Worm (Caenorhabditis elegans): Measurements from ENCODE around the gene M04B2.7.

Gene M04B2.7

DNA sequence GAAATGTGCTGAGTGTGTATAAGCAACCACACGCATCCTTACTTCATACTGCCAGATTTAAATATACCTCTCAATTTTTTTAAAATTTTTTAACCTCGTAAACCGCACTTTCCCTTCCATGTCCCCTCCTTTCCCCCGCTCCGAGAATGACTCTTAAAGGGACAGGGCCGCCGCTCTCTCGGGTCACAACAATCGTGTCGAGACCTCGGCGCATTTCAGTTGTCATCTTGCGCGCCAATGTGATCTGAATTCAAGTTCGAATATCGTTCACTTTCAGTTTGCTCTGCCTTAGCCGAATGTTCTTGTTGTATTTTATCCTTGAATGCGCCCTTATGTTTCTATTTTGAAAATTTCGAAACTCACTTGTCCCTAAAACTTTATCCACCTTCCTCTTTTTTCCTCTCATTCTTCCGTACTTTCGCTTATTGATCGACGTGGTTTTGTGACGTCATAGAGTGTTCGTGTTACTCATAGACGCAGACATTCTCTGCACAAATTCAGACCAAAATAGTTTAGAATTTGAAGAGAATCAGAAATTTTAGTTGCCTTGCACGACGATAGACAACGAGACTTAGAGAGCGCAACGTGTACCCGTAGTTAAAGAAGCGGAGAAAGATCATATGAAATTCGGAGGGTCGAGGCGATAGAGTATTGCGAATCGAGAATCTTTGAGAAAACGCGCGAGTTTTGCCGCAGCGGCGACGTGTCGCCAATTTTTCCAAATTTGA lies 26.2 kb downstream of the M04B2.7 start:
- TF ChIP-seq set-16 (GFP tag; IDR thresholded peaks at IDR 0.05), result no peak
- TF ChIP-seq lin-38 (GFP tag; IDR thresholded peaks at IDR 0.05), result peak; percentile 18
- TF ChIP-seq fkh-10 (GFP tag; optimal IDR thresholded peaks at IDR 0.05), result peak; percentile 13
- TF ChIP-seq spr-3 (GFP tag; optimal IDR thresholded peaks at IDR 0.05), result no peak
- TF ChIP-seq nhr-42 (GFP tag; IDR thresholded peaks at IDR 0.05), result peak; percentile 64; the same call in 1 of the 2 replicates
- peak; percentile 39 for TF ChIP-seq dpl-1 (GFP tag; optimal IDR thresholded peaks at IDR 0.05)
- TF ChIP-seq skn-1 (tag; optimal IDR thresholded peaks at IDR 0.05), result no peak
- no peak for TF ChIP-seq cey-2 (tag; optimal IDR thresholded peaks at IDR 0.05; ENCODE audit: borderline replicate concordance, insufficient read depth)
- TF ChIP-seq ceh-28 (tag; optimal IDR thresholded peaks at IDR 0.05), result peak; percentile 49
- TF ChIP-seq nhr-11 (tag; optimal IDR thresholded peaks at IDR 0.05), result peak; percentile 56
- TF ChIP-seq snpc-4 (tag; optimal IDR thresholded peaks at IDR 0.05), result no peak
- no peak for TF ChIP-seq tra-1 (GFP tag; IDR thresholded peaks at IDR 0.05)
- TF ChIP-seq Y105C5A.15 (GFP tag; IDR thresholded peaks at IDR 0.05), result no peak
- no peak for TF ChIP-seq nhr-111 (GFP tag; optimal IDR thresholded peaks at IDR 0.05)
- TF ChIP-seq lin-29 (GFP tag; IDR thresholded peaks at IDR 0.05), result no peak
- no peak for TF ChIP-seq sdz-12 (GFP tag; optimal IDR thresholded peaks at IDR 0.05)
- TF ChIP-seq ama-1 (optimal IDR thresholded peaks at IDR 0.05), result peak; percentile 13
- TF ChIP-seq madf-5 (GFP tag; IDR thresholded peaks at IDR 0.05), result no peak
- TF ChIP-seq T26A8.4 (GFP tag; IDR thresholded peaks at IDR 0.05), result peak; percentile 62
- TF ChIP-seq dmd-8 (GFP tag; IDR thresholded peaks at IDR 0.05), result no peak
- peak in 1 of 2 experiments; percentile 65 for TF ChIP-seq mdl-1 (tag; optimal IDR thresholded peaks at IDR 0.05)
- TF ChIP-seq ZK546.5 (tag; optimal IDR thresholded peaks at IDR 0.05), result no peak
- TF ChIP-seq ceh-44 (GFP tag; IDR thresholded peaks at IDR 0.05), result no peak
- no peak for TF ChIP-seq duxl-1 (tag; optimal IDR thresholded peaks at IDR 0.05; ENCODE audit: poor library complexity)
- peak; percentile 61 for TF ChIP-seq nhr-102 (tag; optimal IDR thresholded peaks at IDR 0.05)
- peak; percentile 43 for TF ChIP-seq jun-1 (tag; optimal IDR thresholded peaks at IDR 0.05)
- peak; percentile 78 for TF ChIP-seq hlh-30 (tag; optimal IDR thresholded peaks at IDR 0.05; ENCODE audit: insufficient read depth)
- TF ChIP-seq ces-1 (GFP tag; optimal IDR thresholded peaks at IDR 0.05), result no peak
- no peak for TF ChIP-seq zip-2 (tag; optimal IDR thresholded peaks at IDR 0.05)
- peak; percentile 35 to 72 for TF ChIP-seq lsy-2 (tag; optimal IDR thresholded peaks at IDR 0.05)
- peak; percentile 20 for TF ChIP-seq F37D6.2 (tag; optimal IDR thresholded peaks at IDR 0.05)
- TF ChIP-seq Y48G9A.11 (GFP tag; IDR thresholded peaks at IDR 0.05), result peak; percentile 77
- TF ChIP-seq dmd-9 (GFP tag; IDR thresholded peaks at IDR 0.05), result no peak
- no peak for TF ChIP-seq nhr-6 (tag; optimal IDR thresholded peaks at IDR 0.05)
- TF ChIP-seq hlh-11 (tag; optimal IDR thresholded peaks at IDR 0.05), result peak; percentile 84
- no peak; the same call in 1 of the 2 replicates for TF ChIP-seq pha-4 (GFP tag; IDR thresholded peaks at IDR 0.05)
- no peak for TF ChIP-seq pha-4 (tag; optimal IDR thresholded peaks at IDR 0.05)
- TF ChIP-seq nhr-76 (tag; optimal IDR thresholded peaks at IDR 0.05), result no peak
- TF ChIP-seq nhr-28 (tag; optimal IDR thresholded peaks at IDR 0.05), result peak; percentile 83
- no peak for TF ChIP-seq zfp-3 (GFP tag; conservative IDR thresholded peaks at IDR 0.05)
- no peak for TF ChIP-seq R02D3.7 (tag; optimal IDR thresholded peaks at IDR 0.05)
- TF ChIP-seq hif-1 (tag; optimal IDR thresholded peaks at IDR 0.05), result peak in 1 of 2 experiments; percentile 28
- TF ChIP-seq unc-62 (GFP tag; optimal IDR thresholded peaks at IDR 0.05 in 1 of 2), result peak in 1 of 2 experiments; percentile 97
- no peak for TF ChIP-seq unc-62 (tag; optimal IDR thresholded peaks at IDR 0.05)
- no peak for TF ChIP-seq zfp-2 (tag; optimal IDR thresholded peaks at IDR 0.05)
- TF ChIP-seq madf-9 (GFP tag; conservative IDR thresholded peaks at IDR 0.05), result no peak
- no peak for TF ChIP-seq zag-1 (tag; optimal IDR thresholded peaks at IDR 0.05)
- peak; percentile 18 for TF ChIP-seq ztf-7 (tag; optimal IDR thresholded peaks at IDR 0.05)
- TF ChIP-seq attf-4 (tag; optimal IDR thresholded peaks at IDR 0.05), result no peak
- TF ChIP-seq Y75B8A.6 (GFP tag; IDR thresholded peaks at IDR 0.05), result no peak
- no peak for TF ChIP-seq nhr-237 (tag; optimal IDR thresholded peaks at IDR 0.05)
